Worm (Caenorhabditis elegans): ENCODE data around the gene fbxa-144.

- TF ChIP-seq ama-1 (optimal IDR thresholded peaks at IDR 0.05) (no peak), ama-1 (GFP tag; optimal IDR thresholded peaks at IDR 0.05) (no peak), ceh-58 (GFP tag; IDR thresholded peaks at IDR 0.05) (no peak), snpc-4 (GFP tag; optimal IDR thresholded peaks at IDR 0.05) (no peak), snpc-4 (tag; optimal IDR thresholded peaks at IDR 0.05) (no peak), ceh-27 (GFP tag; optimal IDR thresholded peaks at IDR 0.05) (no peak), hlh-12 (tag; optimal IDR thresholded peaks at IDR 0.05) (no peak), lin-35 (GFP tag; optimal IDR thresholded peaks at IDR 0.05) (no peak), rpc-1 (optimal IDR thresholded peaks at IDR 0.05) (no peak), rpc-1 (tag; optimal IDR thresholded peaks at IDR 0.05) (no peak), dpl-1 (GFP tag; optimal IDR thresholded peaks at IDR 0.05) (no peak), gei-17 (GFP tag; optimal IDR thresholded peaks at IDR 0.05) (no peak), unc-62 (GFP tag; optimal IDR thresholded peaks at IDR 0.05) (no peak), ztf-18 (tag; optimal IDR thresholded peaks at IDR 0.05) (no peak)
Observed at ce11 chrV:16121451-16121850, 11.2 kb downstream of the fbxa-144 start.

All from whole organism, young adult.